Fruit fly (Drosophila melanogaster) whole organism, wandering third instar larva: ENCODE data around the gene CG34281.

Experiments
- Dfd ChIP-seq: fragments of >200 bp; optimal IDR thresholded peaks from 2 replicates; lab custom pipeline; 2017; ENCODE audit warnings: missing biosample characterization, missing genetic modification characterization
- Dif ChIP-seq: fragments of 200-275, 200-300 bp; sonication (Bioruptor generic); optimal IDR thresholded peaks from 2 replicates; lab custom pipeline; 2018; ENCODE audit warnings: missing biosample characterization, missing genetic modification characterization; ENCODE audit not compliant: partially characterized antibody
- HLH106 ChIP-seq: fragments of 200-800 bp; optimal IDR thresholded peaks from 3 replicates; lab custom pipeline; 2019; ENCODE audit warnings: missing biosample characterization, mild to moderate bottlenecking, missing genetic modification characterization, moderate library complexity
- Hnf4 ChIP-seq: fragments of 200-800 bp; sonication (Bioruptor generic); optimal IDR thresholded peaks from 2 replicates; lab custom pipeline; 2016; ENCODE audit warnings: missing biosample characterization, mild to moderate bottlenecking, missing genetic modification characterization
- Hr78 ChIP-seq: fragments of >200 bp; optimal IDR thresholded peaks from 2 replicates; lab custom pipeline; 2017; ENCODE audit warnings: missing biosample characterization, missing genetic modification characterization
- Mio ChIP-seq: sonication (Bioruptor generic); optimal IDR thresholded peaks from 2 replicates; lab custom pipeline; 2016; ENCODE audit warnings: missing biosample characterization, missing genetic modification characterization
- OdsH ChIP-seq: fragments of 200-800 bp; sonication (Bioruptor generic); optimal IDR thresholded peaks from 2 replicates; lab custom pipeline; 2016; ENCODE audit warnings: missing biosample characterization, mild to moderate bottlenecking, missing genetic modification characterization
- jim ChIP-seq: fragments of 175-275, 200-325 bp; sonication (Bioruptor generic); optimal IDR thresholded peaks from 2 replicates; lab custom pipeline; 2016; ENCODE audit warnings: missing biosample characterization, mild to moderate bottlenecking, missing genetic modification characterization
- psq ChIP-seq: fragments of 200-800 bp; sonication (Bioruptor generic); optimal IDR thresholded peaks from 3 replicates; lab custom pipeline; 2017; ENCODE audit warnings: missing biosample characterization, mild to moderate bottlenecking, missing genetic modification characterization, moderate library complexity
- tai ChIP-seq: sonication (Bioruptor generic); optimal IDR thresholded peaks from 2 replicates; lab custom pipeline; 2016; ENCODE audit warnings: missing biosample characterization, missing genetic modification characterization
- woc ChIP-seq: sonication (Bioruptor generic); optimal IDR thresholded peaks from 2 replicates; lab custom pipeline; 2016; ENCODE audit warnings: missing biosample characterization, mild to moderate bottlenecking, missing genetic modification characterization

dm6 chr3R:17604880-17605667, 7.6 kb upstream of the CG34281 start:
- TF ChIP-seq Mio (GFP tag; lab: Kevin White, UChicago) (no peak), Dif (GFP tag; lab: Kevin White, UChicago) (no peak), HLH106 (peak; percentile 1), woc (GFP tag; lab: Kevin White, UChicago) (peak; percentile 46), Hr78 (no peak), Dfd (GFP tag; lab: Kevin White, UChicago) (no peak), tai (GFP tag; lab: Kevin White, UChicago) (no peak), jim (no peak), OdsH (GFP tag; lab: Kevin White, UChicago) (no peak), Hnf4 (GFP tag; lab: Kevin White, UChicago) (no peak), psq (GFP tag; lab: Kevin White, UChicago) (no peak)
